Worm (Caenorhabditis elegans) whole organism, L4/young adult: ENCODE results near the gene T01H3.5.

ENCODE experiments used
- W03F9.2 ChIP-seq: fragments of 150-350 bp; optimal IDR thresholded peaks from 2 replicates; lab custom pipeline; 2014; ENCODE audit warnings: missing biosample characterization, missing genetic modification characterization
- him-1 ChIP-seq: sonication (generic microtip); optimal IDR thresholded peaks from 2 replicates; lab custom pipeline; 2016; ENCODE audit warnings: missing genotype, missing genetic modification reagents, missing genetic modification characterization, missing compliant biosample characterization

DNA sequence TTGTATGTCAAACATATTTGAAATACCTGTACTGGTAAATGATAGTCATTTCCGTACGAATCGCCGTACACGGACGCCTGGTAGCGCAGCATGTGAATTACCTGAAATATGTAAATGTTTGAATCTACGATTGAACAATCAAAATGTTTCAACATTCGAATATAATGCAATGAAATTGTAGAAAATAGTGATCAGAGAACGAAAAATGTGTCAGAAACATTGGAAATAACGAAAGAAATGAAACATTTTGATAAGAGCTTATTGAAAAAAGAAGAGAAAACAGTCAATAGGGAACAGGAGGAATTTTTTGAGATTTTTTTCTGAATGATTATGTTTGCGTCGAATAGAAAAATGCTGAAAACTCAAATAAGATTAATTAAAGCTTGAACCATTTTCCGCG is 9.4 kb upstream of the T01H3.5 start, which contains the start of gene ztf-17:
- TF ChIP-seq W03F9.2 (tag; lab: Kevin White, UChicago): no peak
- no peak for TF ChIP-seq him-1
